Worm (Caenorhabditis elegans) whole organism, early embryonic: ENCODE data around the gene ZK1251.3.

ENCODE experiments used
- B0310.2 ChIP-seq: sonication (generic microtip); optimal IDR thresholded peaks from 2 replicates; lab custom pipeline; 2016; ENCODE audit warnings: mild to moderate bottlenecking, missing genetic modification characterization, missing compliant biosample characterization
- aly-1 ChIP-seq: sonication (generic microtip); optimal IDR thresholded peaks from 2 replicates; lab custom pipeline; 2016; ENCODE audit warnings: missing genetic modification characterization, missing compliant biosample characterization
- ama-1 ChIP-seq: fragments of 150-350 bp; optimal IDR thresholded peaks from 2 replicates; lab custom pipeline; 2014
- ets-7 ChIP-seq: sonication (generic microtip); optimal IDR thresholded peaks from 2 replicates; lab custom pipeline; 2016; ENCODE audit warnings: missing genotype, missing genetic modification characterization, missing compliant biosample characterization
- flt-1 ChIP-seq: fragments of 200-800 bp; sonication (Bioruptor generic); IDR thresholded peaks from 2 replicates; pipeline ENCODE4 v1.3.6; 2022; ENCODE audit warnings: missing genetic modification characterization, missing compliant biosample characterization
- hmbx-1 ChIP-seq: sonication (generic microtip); optimal IDR thresholded peaks from 2 replicates; lab custom pipeline; 2016; ENCODE audit warnings: mild to moderate bottlenecking, missing genetic modification characterization, missing compliant biosample characterization
- pes-1 ChIP-seq: fragments of 200-800 bp; sonication (Bioruptor generic); IDR thresholded peaks from 2 replicates; pipeline ENCODE4 v1.3.6; 2022; ENCODE audit warnings: missing genetic modification reagents, missing genetic modification characterization, missing compliant biosample characterization
- sea-1 ChIP-seq: fragments of 200-800 bp; sonication (Bioruptor generic); conservative IDR thresholded peaks from 2 replicates; pipeline ENCODE4 v1.3.6; 2022; ENCODE audit warnings: missing genetic modification characterization, missing compliant biosample characterization
- tbx-37 ChIP-seq: fragments of 200-800 bp; sonication (Bioruptor generic); conservative IDR thresholded peaks from 2 replicates; pipeline ENCODE4 v1.3.6; 2022; ENCODE audit warnings: missing genetic modification reagents, missing genetic modification characterization, missing compliant biosample characterization

- no peak for TF ChIP-seq flt-1 (GFP tag; lab: Robert Waterston, UW)
- no peak for TF ChIP-seq ama-1 (lab: Kevin White, UChicago)
- no peak for TF ChIP-seq aly-1 (tag; lab: Kevin White, UChicago)
- TF ChIP-seq B0310.2: no peak
- TF ChIP-seq tbx-37 (GFP tag; lab: Robert Waterston, UW): no peak
- TF ChIP-seq pes-1: no peak
- no peak for TF ChIP-seq ets-7 (tag; lab: Kevin White, UChicago)
- TF ChIP-seq hmbx-1 (tag; lab: Kevin White, UChicago): no peak
- no peak for TF ChIP-seq sea-1
These were observed 29.4 kb upstream of the ZK1251.3 start, which contains the start of gene F58G6.7 for ce11 chrIV:9654017-9654416.
